Worm (Caenorhabditis elegans) whole organism, early embryonic: ENCODE results near the gene R02F11.3.

Experiments
- ama-1 ChIP-seq: fragments of 150-350 bp; optimal IDR thresholded peaks from 2 replicates; lab custom pipeline; 2014
- ets-7 ChIP-seq: sonication (generic microtip); optimal IDR thresholded peaks from 2 replicates; lab custom pipeline; 2016; ENCODE audit warnings: missing genotype, missing genetic modification characterization, missing compliant biosample characterization
- hmbx-1 ChIP-seq: sonication (generic microtip); optimal IDR thresholded peaks from 2 replicates; lab custom pipeline; 2016; ENCODE audit warnings: mild to moderate bottlenecking, missing genetic modification characterization, missing compliant biosample characterization
- tbx-11 ChIP-seq: fragments of 200-800 bp; sonication (Bioruptor generic); IDR thresholded peaks from 2 replicates; pipeline ENCODE4 v1.3.6; 2022; ENCODE audit warnings: missing genetic modification characterization, missing compliant biosample characterization
- tbx-37 ChIP-seq: fragments of 200-800 bp; sonication (Bioruptor generic); conservative IDR thresholded peaks from 2 replicates; pipeline ENCODE4 v1.3.6; 2022; ENCODE audit warnings: missing genetic modification reagents, missing genetic modification characterization, missing compliant biosample characterization
- tra-4 ChIP-seq: sonication (generic microtip); optimal IDR thresholded peaks from 2 replicates; lab custom pipeline; 2017; ENCODE audit warnings: missing genetic modification characterization, missing compliant biosample characterization

- TF ChIP-seq tra-4 (tag; lab: Kevin White, UChicago) (no peak), ets-7 (tag; lab: Kevin White, UChicago) (no peak), tbx-37 (GFP tag; lab: Robert Waterston, UW) (no peak), tbx-11 (GFP tag; lab: Robert Waterston, UW) (no peak), ama-1 (lab: Kevin White, UChicago) (no peak), hmbx-1 (tag; lab: Kevin White, UChicago) (no peak)
Observed at ce11 chrV:4834277-4834676, 28.5 kb upstream of the R02F11.3 start, which contains the start of gene C37H5.14.
